Worm (Caenorhabditis elegans) whole organism, L4 larva: ENCODE data around the gene D1046.4.

Source experiments
- D1046.2 ChIP-seq: fragments of 200-800 bp; sonication (Bioruptor generic); IDR thresholded peaks from 2 replicates; pipeline ENCODE4 v1.3.6; 2022; ENCODE audit warnings: missing genetic modification characterization, missing compliant biosample characterization
- F37D6.2 ChIP-seq: sonication (generic microtip); optimal IDR thresholded peaks from 2 replicates; lab custom pipeline; 2016; ENCODE audit warnings: mild to moderate bottlenecking, missing genetic modification characterization, missing compliant biosample characterization
- F49E8.2 ChIP-seq: sonication (generic microtip); optimal IDR thresholded peaks from 2 replicates; lab custom pipeline; 2016; ENCODE audit warnings: missing compliant biosample characterization, mild to moderate bottlenecking, missing genetic modification characterization, borderline replicate concordance
- R02D3.7 ChIP-seq: fragments of 150-350 bp; sonication (generic microtip); optimal IDR thresholded peaks from 3 replicates; lab custom pipeline; 2014; ENCODE audit warnings: missing biosample characterization, missing genetic modification characterization
- T20F7.1 ChIP-seq: fragments of 200-800 bp; sonication (Bioruptor generic); optimal IDR thresholded peaks from 2 replicates; lab custom pipeline; 2018; ENCODE audit warnings: mild to moderate bottlenecking, missing genetic modification characterization, missing compliant biosample characterization
- Y105C5A.15 ChIP-seq: fragments of 200-800 bp; sonication (Bioruptor generic); IDR thresholded peaks from 2 replicates; pipeline ENCODE4 v1.3.6; 2022; ENCODE audit warnings: missing genetic modification characterization, missing compliant biosample characterization
- Y48G9A.11 ChIP-seq: fragments of 200-800 bp; sonication (Bioruptor generic); IDR thresholded peaks from 2 replicates; pipeline ENCODE4 v1.3.6; 2022; ENCODE audit warnings: missing genetic modification reagents, missing genetic modification characterization, missing compliant biosample characterization
- ZK546.5 ChIP-seq, 2 experiments: sonication (generic microtip); optimal IDR thresholded peaks; 2 replicates each; lab custom pipeline; 2017; ENCODE audit warnings: missing biosample characterization in 2 of 2, missing genetic modification characterization in 2 of 2
- arid-1 ChIP-seq: fragments of 200-800 bp; sonication (Bioruptor generic); conservative IDR thresholded peaks from 2 replicates; pipeline ENCODE4 v1.3.6; 2022; ENCODE audit warnings: missing genetic modification reagents, missing genetic modification characterization, missing compliant biosample characterization
- ceh-32 ChIP-seq: sonication (generic microtip); optimal IDR thresholded peaks from 2 replicates; lab custom pipeline; 2016; ENCODE audit warnings: mild to moderate bottlenecking, missing genetic modification characterization, missing compliant biosample characterization; ENCODE audit not compliant: poor library complexity
- ces-1 ChIP-seq: fragments of 150-350 bp; sonication (generic microtip); optimal IDR thresholded peaks from 4 replicates; lab custom pipeline; 2014; ENCODE audit warnings: missing biosample characterization, missing genetic modification reagents, missing genetic modification characterization
- daf-12 ChIP-seq: fragments of 150-350 bp; optimal IDR thresholded peaks from 2 replicates; lab custom pipeline; 2014; ENCODE audit warnings: missing biosample characterization, missing genetic modification reagents, missing genetic modification characterization
- daf-16 ChIP-seq, 3 experiments: sonication (generic microtip); optimal IDR thresholded peaks; 2 replicates each; lab custom pipeline; 2016 to 2017; ENCODE audit warnings: missing genetic modification characterization in 3 of 3, missing genetic modification reagents in 3 of 3, mild to moderate bottlenecking in 2 of 3, missing compliant biosample characterization in 2 of 3, missing biosample characterization in 1 of 3, moderate library complexity in 1 of 3
- daf-8 ChIP-seq: fragments of 200-800 bp; sonication (Bioruptor generic); IDR thresholded peaks from 2 replicates; pipeline ENCODE4 v1.3.6; 2022; ENCODE audit warnings: missing genetic modification characterization, missing compliant biosample characterization
- dpl-1 ChIP-seq: fragments of 150-350 bp; optimal IDR thresholded peaks from 2 replicates; lab custom pipeline; 2014; ENCODE audit warnings: missing biosample characterization, missing genetic modification reagents, missing genetic modification characterization
- duxl-1 ChIP-seq: sonication (generic microtip); optimal IDR thresholded peaks from 2 replicates; lab custom pipeline; 2016; ENCODE audit warnings: mild to moderate bottlenecking, missing genetic modification characterization, moderate library complexity, missing compliant biosample characterization; ENCODE audit not compliant: poor library complexity
- dve-1 ChIP-seq: sonication (generic microtip); optimal IDR thresholded peaks from 2 replicates; lab custom pipeline; 2017; ENCODE audit warnings: antibody characterized with exemption, mild to moderate bottlenecking, missing genetic modification characterization, missing compliant biosample characterization; ENCODE audit not compliant: insufficient read depth
- fos-1 ChIP-seq: fragments of 150-350 bp; optimal IDR thresholded peaks from 2 replicates; lab custom pipeline; 2014; ENCODE audit warnings: missing biosample characterization, missing genetic modification characterization
- hif-1 ChIP-seq, 2 experiments: sonication (generic microtip); optimal IDR thresholded peaks; 2 replicates each; lab custom pipeline; 2016 to 2017; ENCODE audit warnings: missing compliant biosample characterization in 2 of 2, missing genetic modification characterization in 2 of 2, missing genetic modification reagents in 2 of 2, missing genotype in 2 of 2, mild to moderate bottlenecking in 1 of 2
- hlh-30 ChIP-seq: sonication (generic microtip); optimal IDR thresholded peaks from 2 replicates; lab custom pipeline; 2017; ENCODE audit warnings: antibody characterized with exemption, mild to moderate bottlenecking, missing genetic modification characterization, missing compliant biosample characterization; ENCODE audit not compliant: insufficient read depth
- hmg-1.1 ChIP-seq: fragments of 200-800 bp; sonication (Bioruptor generic); IDR thresholded peaks from 2 replicates; pipeline ENCODE4 v1.3.6; 2022; ENCODE audit warnings: missing genetic modification reagents, missing genetic modification characterization, missing compliant biosample characterization
- lin-1 ChIP-seq: fragments of 200-800 bp; sonication (Bioruptor generic); IDR thresholded peaks from 2 replicates; pipeline ENCODE4 v1.3.6; 2022; ENCODE audit warnings: missing genetic modification reagents, missing genetic modification characterization, missing compliant biosample characterization
- lin-13 ChIP-seq: fragments of 150-350 bp; optimal IDR thresholded peaks from 2 replicates; lab custom pipeline; 2014; ENCODE audit warnings: missing biosample characterization, missing genetic modification reagents, missing genetic modification characterization
- lin-38 ChIP-seq: fragments of 200-800 bp; sonication (Bioruptor generic); IDR thresholded peaks from 2 replicates; pipeline ENCODE4 v1.3.6; 2022; ENCODE audit warnings: missing genetic modification reagents, missing genetic modification characterization, missing compliant biosample characterization
- mep-1 ChIP-seq: fragments of 150-350 bp; sonication (generic microtip); optimal IDR thresholded peaks from 3 replicates; lab custom pipeline; 2014; ENCODE audit warnings: missing biosample characterization, missing genetic modification characterization
- mxl-3 ChIP-seq: fragments of 200-800 bp; sonication (Bioruptor generic); optimal IDR thresholded peaks from 2 replicates; lab custom pipeline; 2018; ENCODE audit warnings: mild to moderate bottlenecking, missing genetic modification characterization, missing compliant biosample characterization
- nhr-10 ChIP-seq: fragments of 150-350 bp; optimal IDR thresholded peaks from 2 replicates; lab custom pipeline; 2014; ENCODE audit warnings: missing biosample characterization, missing genetic modification characterization
- nhr-11 ChIP-seq: fragments of 150-350 bp; optimal IDR thresholded peaks from 2 replicates; lab custom pipeline; 2014; ENCODE audit warnings: missing biosample characterization, missing genetic modification characterization
- nhr-28 ChIP-seq: fragments of 150-350 bp; optimal IDR thresholded peaks from 2 replicates; lab custom pipeline; 2014; ENCODE audit warnings: missing biosample characterization, missing genetic modification characterization
- nhr-41 ChIP-seq: fragments of 200-800 bp; sonication (Bioruptor generic); IDR thresholded peaks from 2 replicates; pipeline ENCODE4 v1.3.6; 2022; ENCODE audit warnings: missing genetic modification reagents, missing genetic modification characterization, missing compliant biosample characterization
- nhr-48 ChIP-seq: sonication (generic microtip); optimal IDR thresholded peaks from 2 replicates; lab custom pipeline; 2016; ENCODE audit warnings: mild to moderate bottlenecking, missing genetic modification characterization, missing compliant biosample characterization
- nhr-76 ChIP-seq: fragments of 150-350 bp; optimal IDR thresholded peaks from 2 replicates; lab custom pipeline; 2014; ENCODE audit warnings: missing biosample characterization, missing genetic modification characterization
- pha-4 ChIP-seq, 2 experiments: fragments of 150-350 bp in 1 of 2; fragments of 200-800 bp in 1 of 2; sonication (Bioruptor generic) in 1 of 2; IDR thresholded peaks in 1 of 2; optimal IDR thresholded peaks in 1 of 2; 2 replicates each; pipeline versions ENCODE4 v1.3.6 to Lab custom; 2014 to 2022; ENCODE audit warnings: missing genetic modification characterization in 2 of 2, missing genetic modification reagents in 2 of 2, missing biosample characterization in 1 of 2, missing compliant biosample characterization in 1 of 2
- pqm-1 ChIP-seq: sonication (generic microtip); optimal IDR thresholded peaks from 2 replicates; lab custom pipeline; 2017; ENCODE audit warnings: missing biosample characterization, missing genetic modification characterization
- rbr-2 ChIP-seq: sonication (generic microtip); optimal IDR thresholded peaks from 2 replicates; lab custom pipeline; 2016; ENCODE audit warnings: missing genotype, missing genetic modification characterization, missing compliant biosample characterization
- skn-1 ChIP-seq: fragments of 150-350 bp; optimal IDR thresholded peaks from 2 replicates; lab custom pipeline; 2014; ENCODE audit warnings: missing biosample characterization, missing genetic modification characterization
- tag-97 ChIP-seq: fragments of 200-800 bp; sonication (Bioruptor generic); IDR thresholded peaks from 2 replicates; pipeline ENCODE4 v1.3.6; 2022; ENCODE audit warnings: missing genetic modification characterization, missing compliant biosample characterization
- unc-130 ChIP-seq: sonication (generic microtip); optimal IDR thresholded peaks from 2 replicates; lab custom pipeline; 2016; ENCODE audit warnings: missing genetic modification reagents, missing genetic modification characterization, missing compliant biosample characterization
- unc-62 ChIP-seq, 3 experiments: fragments of 150-350 bp in 1 of 3; sonication (generic microtip); optimal IDR thresholded peaks in 2 of 3; peaks in 1 of 3; 1 replicate in 1 of 3; 2 replicates in 2 of 3; lab custom pipeline; 2014 to 2017; ENCODE audit warnings: missing biosample characterization in 3 of 3, missing genetic modification characterization in 3 of 3, missing genetic modification reagents in 3 of 3, missing genotype in 1 of 3
- zag-1 ChIP-seq: fragments of 150-350 bp; optimal IDR thresholded peaks from 2 replicates; lab custom pipeline; 2014; ENCODE audit warnings: missing biosample characterization, missing genetic modification characterization
- zfp-3 ChIP-seq: fragments of 200-800 bp; sonication (Bioruptor generic); conservative IDR thresholded peaks from 2 replicates; pipeline ENCODE4 v1.3.6; 2022; ENCODE audit warnings: missing genetic modification reagents, missing genetic modification characterization, missing compliant biosample characterization
- zip-11 ChIP-seq: fragments of 200-800 bp; sonication (Bioruptor generic); IDR thresholded peaks from 2 replicates; pipeline ENCODE4 v1.3.6; 2022; ENCODE audit warnings: missing genetic modification characterization, missing compliant biosample characterization
- zip-2 ChIP-seq: fragments of 150-350 bp; optimal IDR thresholded peaks from 2 replicates; lab custom pipeline; 2014; ENCODE audit warnings: missing biosample characterization, missing genetic modification characterization
- ztf-7 ChIP-seq: fragments of 150-350 bp; optimal IDR thresholded peaks from 2 replicates; lab custom pipeline; 2014; ENCODE audit warnings: missing biosample characterization, missing genetic modification characterization

The D1046.4 gene

ce11 chrIV:8933575-8933974 is at the start of gene D1046.4:
TSS of gene D1046.4 (plus strand) at chrIV:8933875.
- TF ChIP-seq lin-1: no peak
- TF ChIP-seq F37D6.2 (tag; lab: Kevin White, UChicago): no peak
- TF ChIP-seq zip-2 (tag; lab: Kevin White, UChicago): no peak

ce11 chrIV:8886228-8886627 is 47.4 kb upstream of the D1046.4 start, which contains the start of gene C09G9.5:
TSS of gene C09G9.5 (plus strand) at chrIV:8886528.
- TF ChIP-seq arid-1 (GFP tag; lab: Robert Waterston, UW) (no peak), zip-11 (GFP tag; lab: Robert Waterston, UW) (no peak), mxl-3 (no peak), zag-1 (tag; lab: Kevin White, UChicago) (no peak), nhr-41 (GFP tag; lab: Robert Waterston, UW) (no peak), hlh-30 (tag; lab: Kevin White, UChicago) (no peak), Y48G9A.11 (GFP tag; lab: Robert Waterston, UW) (no peak), Y105C5A.15 (no peak), dpl-1 (GFP tag; lab: Kevin White, UChicago) (no peak), zfp-3 (no peak), R02D3.7 (tag; lab: Kevin White, UChicago) (no peak), daf-16 (GFP tag; optimal IDR thresholded peaks at IDR 0.05; lab: Kevin White, UChicago) (no peak), daf-16 (tag; optimal IDR thresholded peaks at IDR 0.05; lab: Kevin White, UChicago) (no peak), nhr-76 (tag; lab: Kevin White, UChicago) (no peak), hif-1 (tag; optimal IDR thresholded peaks at IDR 0.05; lab: Kevin White, UChicago) (no peak), tag-97 (GFP tag; lab: Robert Waterston, UW) (no peak), ZK546.5 (tag; optimal IDR thresholded peaks at IDR 0.05; lab: Kevin White, UChicago) (no peak), D1046.2 (no peak)

ce11 chrIV:8888525-8889026 is 45.1 kb upstream of the D1046.4 start, which contains the start of gene oma-1:
TSS of gene oma-1 (plus strand) at chrIV:8888976.
- TF ChIP-seq unc-62 (GFP tag; optimal IDR thresholded peaks at IDR 0.05 in 1 of 2; lab: Kevin White, UChicago) (peak in 1 of 2 experiments; percentile 42), unc-62 (tag; optimal IDR thresholded peaks at IDR 0.05; lab: Kevin White, UChicago) (no peak), F37D6.2 (tag; lab: Kevin White, UChicago) (no peak), tag-97 (GFP tag; lab: Robert Waterston, UW) (no peak), unc-130 (peak; percentile 70), F49E8.2 (tag; lab: Kevin White, UChicago) (peak; percentile 52)

- TF ChIP-seq dve-1 (tag; lab: Kevin White, UChicago): peak; percentile 67
- peak; percentile 86 for TF ChIP-seq dpl-1 (GFP tag; lab: Kevin White, UChicago)
- TF ChIP-seq skn-1: no peak
- 0 out of 2 replicates have a peak, but pooled peaks have one; percentile 35 for TF ChIP-seq pha-4 (GFP tag; IDR thresholded peaks at IDR 0.05; lab: Robert Waterston, UW)
- peak; percentile 61 for TF ChIP-seq pha-4 (tag; optimal IDR thresholded peaks at IDR 0.05; lab: Kevin White, UChicago)
- TF ChIP-seq daf-12 (tag; lab: Kevin White, UChicago): no peak
- TF ChIP-seq pqm-1 (tag; lab: Kevin White, UChicago): peak; percentile 1
- peak; percentile 35 for TF ChIP-seq duxl-1 (tag; lab: Kevin White, UChicago)
- TF ChIP-seq zip-2 (tag; lab: Kevin White, UChicago): peak; percentile 22
- TF ChIP-seq mxl-3: peak; percentile 44
- TF ChIP-seq fos-1 (tag; lab: Kevin White, UChicago): no peak
- TF ChIP-seq daf-8 (GFP tag; lab: Robert Waterston, UW): no peak
- TF ChIP-seq lin-13 (GFP tag; lab: Kevin White, UChicago): peak; percentile 19
- peak; percentile 79 for TF ChIP-seq mep-1 (tag; lab: Kevin White, UChicago)
- peak; percentile 75 for TF ChIP-seq lin-38 (GFP tag; lab: Robert Waterston, UW)
- TF ChIP-seq ztf-7: peak; percentile 62
- TF ChIP-seq rbr-2: peak; percentile 73
- TF ChIP-seq hmg-1.1 (GFP tag; lab: Robert Waterston, UW): peak; percentile 66; the same call in 1 of the 2 replicates
- no peak for TF ChIP-seq ceh-32 (tag; lab: Kevin White, UChicago)
- TF ChIP-seq nhr-11: peak; percentile 65
- TF ChIP-seq nhr-48: peak; percentile 26
- TF ChIP-seq ces-1: no peak
- TF ChIP-seq T20F7.1: peak; percentile 79
- no peak for TF ChIP-seq nhr-10 (tag; lab: Kevin White, UChicago)
- peak; percentile 38 for TF ChIP-seq nhr-28 (tag; lab: Kevin White, UChicago)
Observed at ce11 chrIV:8891131-8891530, 42.5 kb upstream of the D1046.4 start, which contains the start of gene spr-2. TSS of gene spr-2 (plus strand) at chrIV:8891462.
